Worm (Caenorhabditis elegans) whole organism, mixed stage, embryonic: Measurements from ENCODE around the gene icd-1.

Experiments
- M03D4.4 ChIP-seq: sonication (generic microtip); optimal IDR thresholded peaks from 2 replicates; lab custom pipeline; 2017; ENCODE audit warnings: mild to moderate bottlenecking, missing genetic modification characterization, missing compliant biosample characterization
- bed-3 ChIP-seq: fragments of 200-800 bp; sonication (Bioruptor generic); optimal IDR thresholded peaks from 3 replicates; lab custom pipeline; 2018; ENCODE audit warnings: mild to moderate bottlenecking, missing genetic modification characterization, moderate library complexity, missing compliant biosample characterization
- blmp-1 ChIP-seq: fragments of 150-350 bp; optimal IDR thresholded peaks from 2 replicates; lab custom pipeline; 2014; ENCODE audit warnings: missing biosample characterization, missing genetic modification characterization
- ceh-39 ChIP-seq: fragments of 150-350 bp; optimal IDR thresholded peaks from 2 replicates; lab custom pipeline; 2014; ENCODE audit warnings: missing biosample characterization, missing genetic modification characterization
- ceh-43 ChIP-seq: fragments of 200-800 bp; sonication (Bioruptor generic); optimal IDR thresholded peaks from 2 replicates; lab custom pipeline; 2018; ENCODE audit warnings: mild to moderate bottlenecking, missing genetic modification characterization, moderate library complexity, missing compliant biosample characterization
- ceh-83 ChIP-seq: fragments of 200-800 bp; sonication (Bioruptor generic); optimal IDR thresholded peaks from 2 replicates; lab custom pipeline; 2018; ENCODE audit warnings: mild to moderate bottlenecking, missing genetic modification characterization, missing compliant biosample characterization
- cnd-1 ChIP-seq: fragments of 200-800 bp; sonication (Bioruptor generic); optimal IDR thresholded peaks from 2 replicates; lab custom pipeline; 2018; ENCODE audit warnings: mild to moderate bottlenecking, missing genetic modification characterization, missing compliant biosample characterization
- drap-1 ChIP-seq: fragments of 200-800 bp; sonication (Bioruptor generic); optimal IDR thresholded peaks from 3 replicates; lab custom pipeline; 2018; ENCODE audit warnings: mild to moderate bottlenecking, missing genetic modification characterization, missing compliant biosample characterization
- flh-1 ChIP-seq: fragments of 200-800 bp; sonication (Bioruptor generic); optimal IDR thresholded peaks from 2 replicates; lab custom pipeline; 2018; ENCODE audit warnings: mild to moderate bottlenecking, missing genetic modification characterization, moderate library complexity, missing compliant biosample characterization
- ham-2 ChIP-seq: fragments of 200-800 bp; sonication (Bioruptor generic); optimal IDR thresholded peaks from 2 replicates; lab custom pipeline; 2018; ENCODE audit warnings: mild to moderate bottlenecking, missing genetic modification characterization, missing compliant biosample characterization
- hlh-1 ChIP-seq: fragments of 150-350 bp; optimal IDR thresholded peaks from 2 replicates; lab custom pipeline; 2014; ENCODE audit warnings: missing biosample characterization, missing genetic modification reagents, missing genetic modification characterization
- lin-13 ChIP-seq: fragments of 150-350 bp; optimal IDR thresholded peaks from 2 replicates; lab custom pipeline; 2014; ENCODE audit warnings: missing biosample characterization, missing genetic modification characterization
- lin-32 ChIP-seq: fragments of 200-800 bp; sonication (Bioruptor generic); optimal IDR thresholded peaks from 2 replicates; lab custom pipeline; 2018; ENCODE audit warnings: mild to moderate bottlenecking, missing genetic modification characterization, missing compliant biosample characterization
- mab-5 ChIP-seq: fragments of 150-350 bp; optimal IDR thresholded peaks from 2 replicates; lab custom pipeline; 2014; ENCODE audit warnings: missing biosample characterization, missing genetic modification characterization
- mep-1 ChIP-seq: fragments of 150-350 bp; optimal IDR thresholded peaks from 2 replicates; lab custom pipeline; 2017; ENCODE audit warnings: missing biosample characterization, missing genetic modification reagents, missing genetic modification characterization, inconsistent platforms
- mls-2 ChIP-seq: sonication (generic microtip); optimal IDR thresholded peaks from 2 replicates; lab custom pipeline; 2016; ENCODE audit warnings: mild to moderate bottlenecking, missing genetic modification characterization, moderate library complexity, missing compliant biosample characterization
- nhr-12 ChIP-seq: fragments of 150-350 bp; optimal IDR thresholded peaks from 2 replicates; lab custom pipeline; 2014; ENCODE audit warnings: missing biosample characterization, missing genetic modification characterization
- nhr-2 ChIP-seq: fragments of 150-350 bp; optimal IDR thresholded peaks from 2 replicates; lab custom pipeline; 2014; ENCODE audit warnings: missing biosample characterization, missing genetic modification characterization
- nhr-237 ChIP-seq: fragments of 150-350 bp; optimal IDR thresholded peaks from 2 replicates; lab custom pipeline; 2014; ENCODE audit warnings: missing biosample characterization, missing genetic modification characterization
- nhr-28 ChIP-seq: fragments of 150-350 bp; optimal IDR thresholded peaks from 2 replicates; lab custom pipeline; 2014; ENCODE audit warnings: missing biosample characterization, missing genetic modification characterization
- nhr-76 ChIP-seq: sonication (generic microtip); optimal IDR thresholded peaks from 2 replicates; lab custom pipeline; 2017; ENCODE audit warnings: missing biosample characterization, missing genetic modification characterization
- pha-4 ChIP-seq: fragments of 150-350 bp; optimal IDR thresholded peaks from 2 replicates; lab custom pipeline; 2018; ENCODE audit warnings: missing biosample characterization, missing genetic modification reagents, missing genetic modification characterization
- sem-2 ChIP-seq: fragments of 200-800 bp; sonication (Bioruptor generic); optimal IDR thresholded peaks from 2 replicates; lab custom pipeline; 2018; ENCODE audit warnings: mild to moderate bottlenecking, missing genetic modification characterization, missing compliant biosample characterization
- snpc-4 ChIP-seq: fragments of 150-350 bp; optimal IDR thresholded peaks from 2 replicates; lab custom pipeline; 2014; ENCODE audit warnings: missing biosample characterization, missing genetic modification characterization
- sptf-1 ChIP-seq: sonication (generic microtip); optimal IDR thresholded peaks from 2 replicates; lab custom pipeline; 2017; ENCODE audit warnings: mild to moderate bottlenecking, missing genetic modification characterization, moderate library complexity, missing compliant biosample characterization
- tbx-8 ChIP-seq: fragments of 200-800 bp; sonication (Bioruptor generic); optimal IDR thresholded peaks from 2 replicates; lab custom pipeline; 2018; ENCODE audit warnings: mild to moderate bottlenecking, missing genetic modification characterization, moderate library complexity, missing compliant biosample characterization
- unc-120 ChIP-seq: sonication (generic microtip); optimal IDR thresholded peaks from 2 replicates; lab custom pipeline; 2017; ENCODE audit warnings: missing genetic modification characterization, missing compliant biosample characterization; ENCODE audit not compliant: poor library complexity, severe bottlenecking
- unc-39 ChIP-seq: fragments of 150-350 bp; optimal IDR thresholded peaks from 2 replicates; lab custom pipeline; 2014; ENCODE audit warnings: missing biosample characterization, missing genetic modification characterization
- unc-62 ChIP-seq: fragments of 150-350 bp; optimal IDR thresholded peaks from 2 replicates; lab custom pipeline; 2014; ENCODE audit warnings: missing biosample characterization, missing genetic modification reagents, missing genetic modification characterization
- zip-8 ChIP-seq: fragments of 150-350 bp; optimal IDR thresholded peaks from 2 replicates; lab custom pipeline; 2014; ENCODE audit warnings: missing biosample characterization, missing genetic modification characterization
- ztf-11 ChIP-seq: fragments of 150-350 bp; optimal IDR thresholded peaks from 2 replicates; lab custom pipeline; 2014; ENCODE audit warnings: missing biosample characterization, missing genetic modification characterization

Gene icd-1

DNA sequence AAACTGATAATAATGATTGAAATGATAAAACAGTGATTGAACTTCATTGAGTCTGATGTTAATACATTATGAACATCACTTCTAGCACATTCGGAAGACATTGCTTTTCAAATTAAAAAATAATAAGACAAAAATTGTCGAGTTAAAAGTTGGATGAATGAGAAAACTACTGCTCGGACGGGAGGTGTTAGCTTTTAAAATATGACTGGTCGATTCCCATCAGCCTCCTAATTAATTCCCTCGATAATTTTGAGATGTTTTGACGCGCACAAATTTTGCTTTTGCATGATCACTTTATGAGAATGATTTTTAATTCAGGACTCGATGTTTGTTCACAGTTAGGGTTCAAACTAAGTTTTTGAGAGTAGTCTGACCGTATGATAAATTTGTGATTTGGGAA is 14.8 kb downstream of the icd-1 start, which contains the start of gene sra-28:
sra-28 (minus strand) TSS at position 101 of the 400 bp plus-strand sequence.
- TF ChIP-seq ztf-11 (tag; lab: Kevin White, UChicago), result no peak
- TF ChIP-seq cnd-1 (tag; lab: Kevin White, UChicago), result no peak
- TF ChIP-seq nhr-237 (tag; lab: Kevin White, UChicago), result no peak
- no peak for TF ChIP-seq mls-2 (tag; lab: Kevin White, UChicago)
- no peak for TF ChIP-seq mab-5
- TF ChIP-seq lin-13 (tag; lab: Kevin White, UChicago), result no peak
- no peak for TF ChIP-seq tbx-8 (GFP tag; lab: Kevin White, UChicago)
- TF ChIP-seq drap-1, result no peak
- TF ChIP-seq sem-2 (GFP tag; lab: Kevin White, UChicago), result no peak
- TF ChIP-seq, all 35 proteins: peak for 0

DNA sequence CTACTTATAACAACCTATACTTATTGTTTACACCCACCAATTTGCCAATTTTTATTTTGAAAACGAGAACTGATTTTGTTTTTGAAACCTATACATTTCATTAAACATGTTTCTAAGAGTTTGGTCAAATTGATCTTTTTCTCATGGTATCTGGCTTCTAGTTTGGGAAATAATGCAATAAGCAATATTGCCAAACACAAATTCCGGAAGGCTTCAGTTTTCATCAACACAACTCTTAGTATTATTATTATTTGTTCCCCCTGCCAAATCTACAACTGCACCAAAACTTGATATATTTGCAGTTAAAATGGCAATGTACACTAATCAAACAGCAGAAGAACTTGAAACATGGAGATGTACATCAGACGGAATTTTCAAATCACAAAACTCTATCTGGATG is 19.7 kb downstream of the icd-1 start, which contains the start of gene sra-27:
sra-27 (plus strand) TSS at position 301 of the 400 bp plus-strand sequence.
- no peak for TF ChIP-seq unc-62 (GFP tag; lab: Kevin White, UChicago)
- TF ChIP-seq M03D4.4 (tag; lab: Kevin White, UChicago), result no peak
- no peak for TF ChIP-seq lin-32 (GFP tag; lab: Kevin White, UChicago)

DNA sequence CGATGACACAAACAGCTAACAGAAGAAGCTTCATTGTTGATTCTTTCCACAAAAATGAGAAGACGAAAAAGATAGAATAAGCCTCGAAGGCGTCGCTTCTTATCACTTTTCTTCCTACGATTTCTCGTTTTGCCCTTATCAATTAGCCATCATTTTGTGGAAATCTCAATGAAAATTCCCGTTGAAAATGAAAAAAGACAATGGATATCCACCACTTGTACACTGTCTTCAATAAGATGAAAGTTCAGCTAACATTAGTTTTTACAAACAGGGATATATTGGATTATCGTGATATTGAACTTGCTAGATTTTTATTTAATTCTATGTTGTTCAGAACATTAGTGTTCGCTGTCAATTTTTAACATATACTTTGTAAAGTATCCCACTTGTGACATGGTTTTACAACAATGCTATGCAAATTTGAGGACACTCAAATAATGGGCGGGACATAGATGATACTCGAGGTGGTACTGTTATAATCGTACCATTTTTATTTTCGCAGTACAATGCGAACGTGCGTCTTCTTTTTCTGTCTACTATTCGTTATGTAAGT is 21.8 kb downstream of the icd-1 start, which contains the start of the genes F18C5.5 and F18C5.9:
F18C5.5 (minus strand) TSS at position 101 of the 553 bp plus-strand sequence.
F18C5.9 (plus strand) TSS at position 503 of the 553 bp plus-strand sequence.
- TF ChIP-seq blmp-1 (tag; lab: Kevin White, UChicago), result no peak
- no peak for TF ChIP-seq pha-4
- no peak for TF ChIP-seq unc-62 (GFP tag; lab: Kevin White, UChicago)
- TF ChIP-seq mep-1, result no peak
- TF ChIP-seq lin-13 (tag; lab: Kevin White, UChicago), result no peak
- TF ChIP-seq ceh-39 (tag; lab: Kevin White, UChicago), result no peak
- TF ChIP-seq nhr-76 (tag; lab: Kevin White, UChicago), result no peak
- no peak for TF ChIP-seq M03D4.4 (tag; lab: Kevin White, UChicago)
- TF ChIP-seq ztf-11 (tag; lab: Kevin White, UChicago), result no peak
- no peak for TF ChIP-seq unc-120 (tag; lab: Kevin White, UChicago)
- TF ChIP-seq nhr-2 (tag; lab: Kevin White, UChicago), result no peak
- TF ChIP-seq tbx-8 (GFP tag; lab: Kevin White, UChicago), result no peak
- no peak for TF ChIP-seq bed-3 (GFP tag; lab: Kevin White, UChicago)
- TF ChIP-seq ceh-43 (GFP tag; lab: Kevin White, UChicago), result no peak
- no peak for TF ChIP-seq zip-8 (tag; lab: Kevin White, UChicago)
- TF ChIP-seq snpc-4, result no peak
- TF ChIP-seq unc-39 (tag; lab: Kevin White, UChicago), result no peak
- no peak for TF ChIP-seq nhr-12 (tag; lab: Kevin White, UChicago)
- TF ChIP-seq nhr-28, result no peak
- no peak for TF ChIP-seq ceh-83 (GFP tag; lab: Kevin White, UChicago)

DNA sequence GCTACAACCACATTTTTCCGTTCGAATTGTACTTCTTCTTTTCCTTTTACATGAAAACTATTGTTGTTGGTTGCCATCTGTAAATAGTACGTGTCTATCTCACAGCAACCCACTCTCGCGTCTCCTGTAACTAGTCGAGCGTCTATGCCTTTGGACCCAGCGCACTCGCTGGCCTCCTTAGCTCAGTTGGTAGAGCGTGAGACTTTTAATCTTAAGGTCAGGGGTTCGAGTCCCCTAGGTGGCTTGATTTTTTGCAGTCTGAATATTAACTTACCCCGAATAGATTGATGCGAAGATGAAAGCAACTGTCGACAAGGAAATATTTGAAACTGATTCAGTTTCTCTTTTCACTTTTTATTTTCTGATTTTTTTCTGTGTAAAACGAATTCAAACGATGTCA is 23.4 kb downstream of the icd-1 start, which contains the start of gene mpz-3:
mpz-3 (minus strand) TSS at position 320 of the 400 bp plus-strand sequence.
- peak; percentile 83 for TF ChIP-seq ceh-83 (GFP tag; lab: Kevin White, UChicago)
- no peak for TF ChIP-seq ceh-39 (tag; lab: Kevin White, UChicago)
- no peak for TF ChIP-seq bed-3 (GFP tag; lab: Kevin White, UChicago)
- TF ChIP-seq lin-32 (GFP tag; lab: Kevin White, UChicago), result peak; percentile 14
- no peak for TF ChIP-seq tbx-8 (GFP tag; lab: Kevin White, UChicago)
- no peak for TF ChIP-seq nhr-2 (tag; lab: Kevin White, UChicago)
- TF ChIP-seq sem-2 (GFP tag; lab: Kevin White, UChicago), result peak; percentile 30
- TF ChIP-seq ceh-43 (GFP tag; lab: Kevin White, UChicago), result peak; percentile 0
- TF ChIP-seq flh-1, result peak; percentile 18
- TF ChIP-seq cnd-1 (tag; lab: Kevin White, UChicago), result peak; percentile 55
- TF ChIP-seq hlh-1 (tag; lab: Kevin White, UChicago), result no peak
- no peak for TF ChIP-seq ztf-11 (tag; lab: Kevin White, UChicago)
- no peak for TF ChIP-seq ham-2 (GFP tag; lab: Kevin White, UChicago)
- TF ChIP-seq drap-1, result peak; percentile 58
- no peak for TF ChIP-seq sptf-1
- TF ChIP-seq, all 35 proteins: peak for 7
